Fruit fly (Drosophila melanogaster) whole organism, wandering third instar larva: ENCODE data around the gene Hnf4.

Experiments
- Abd-B ChIP-seq: fragments of >200 bp; optimal IDR thresholded peaks from 2 replicates; lab custom pipeline; 2017; ENCODE audit warnings: missing biosample characterization, missing genetic modification characterization
- CG32264 ChIP-seq: fragments of 200-800 bp; sonication (Bioruptor generic); optimal IDR thresholded peaks from 2 replicates; lab custom pipeline; 2016; ENCODE audit warnings: missing biosample characterization, missing genetic modification characterization
- CG9705 ChIP-seq: fragments of 200-800 bp; sonication (Bioruptor generic); optimal IDR thresholded peaks from 2 replicates; lab custom pipeline; 2018; ENCODE audit warnings: missing biosample characterization, mild to moderate bottlenecking, missing genetic modification characterization
- CrebA ChIP-seq: fragments of 200-800 bp; sonication (Bioruptor generic); optimal IDR thresholded peaks from 2 replicates; lab custom pipeline; 2016; ENCODE audit warnings: missing biosample characterization, mild to moderate bottlenecking, missing genetic modification characterization, borderline replicate concordance
- Dfd ChIP-seq: fragments of >200 bp; optimal IDR thresholded peaks from 2 replicates; lab custom pipeline; 2017; ENCODE audit warnings: missing biosample characterization, missing genetic modification characterization
- Dif ChIP-seq: fragments of 200-275, 200-300 bp; sonication (Bioruptor generic); optimal IDR thresholded peaks from 2 replicates; lab custom pipeline; 2018; ENCODE audit warnings: missing biosample characterization, missing genetic modification characterization; ENCODE audit not compliant: partially characterized antibody
- GATAd ChIP-seq: sonication (Bioruptor generic); optimal IDR thresholded peaks from 2 replicates; lab custom pipeline; 2016; ENCODE audit warnings: missing biosample characterization, missing genetic modification characterization
- HLH106 ChIP-seq: fragments of 200-800 bp; optimal IDR thresholded peaks from 3 replicates; lab custom pipeline; 2019; ENCODE audit warnings: missing biosample characterization, mild to moderate bottlenecking, missing genetic modification characterization, moderate library complexity
- Hnf4 ChIP-seq: fragments of 200-800 bp; sonication (Bioruptor generic); optimal IDR thresholded peaks from 2 replicates; lab custom pipeline; 2016; ENCODE audit warnings: missing biosample characterization, mild to moderate bottlenecking, missing genetic modification characterization
- Hr78 ChIP-seq: fragments of >200 bp; optimal IDR thresholded peaks from 2 replicates; lab custom pipeline; 2017; ENCODE audit warnings: missing biosample characterization, missing genetic modification characterization
- Hr83 ChIP-seq: fragments of 200-300 bp; sonication (Bioruptor generic); optimal IDR thresholded peaks from 2 replicates; lab custom pipeline; 2016; ENCODE audit warnings: missing biosample characterization, mild to moderate bottlenecking, missing genetic modification characterization, moderate library complexity; ENCODE audit not compliant: poor library complexity, severe bottlenecking
- Jra ChIP-seq: sonication (Bioruptor generic); optimal IDR thresholded peaks from 2 replicates; lab custom pipeline; 2016; ENCODE audit warnings: missing biosample characterization, missing genetic modification characterization
- Mio ChIP-seq: sonication (Bioruptor generic); optimal IDR thresholded peaks from 2 replicates; lab custom pipeline; 2016; ENCODE audit warnings: missing biosample characterization, missing genetic modification characterization
- Myc ChIP-seq: fragments of >200 bp; optimal IDR thresholded peaks from 2 replicates; lab custom pipeline; 2017
- N ChIP-seq: fragments of >200 bp; optimal IDR thresholded peaks from 2 replicates; lab custom pipeline; 2018; ENCODE audit warnings: missing biosample characterization, missing external identifiers, missing genetic modification characterization
- OdsH ChIP-seq: fragments of 200-800 bp; sonication (Bioruptor generic); optimal IDR thresholded peaks from 2 replicates; lab custom pipeline; 2016; ENCODE audit warnings: missing biosample characterization, mild to moderate bottlenecking, missing genetic modification characterization
- Rel ChIP-seq, 2 experiments: fragments of 200-800 bp; sonication (Bioruptor generic) in 1 of 2; optimal IDR thresholded peaks; 2 replicates in 1 of 2; 3 replicates in 1 of 2; lab custom pipeline; 2016 to 2019; ENCODE audit warnings: mild to moderate bottlenecking in 2 of 2, missing biosample characterization in 2 of 2, missing genetic modification characterization in 2 of 2, moderate library complexity in 1 of 2
- Sp1 ChIP-seq: fragments of 200-800 bp; sonication (Bioruptor generic); optimal IDR thresholded peaks from 3 replicates; lab custom pipeline; 2019; ENCODE audit warnings: missing biosample characterization, mild to moderate bottlenecking, missing genetic modification characterization, moderate library complexity
- Vsx2 ChIP-seq: fragments of 200-300, 225-300 bp; sonication (Bioruptor generic); optimal IDR thresholded peaks from 2 replicates; lab custom pipeline; 2018; ENCODE audit warnings: missing biosample characterization, missing genetic modification characterization; ENCODE audit not compliant: partially characterized antibody
- br ChIP-seq: fragments of 200-800 bp; sonication (Bioruptor generic); optimal IDR thresholded peaks from 2 replicates; lab custom pipeline; 2016; ENCODE audit warnings: missing biosample characterization, missing genetic modification characterization
- brk ChIP-seq: fragments of 200-800 bp; sonication (Bioruptor generic); optimal IDR thresholded peaks from 2 replicates; lab custom pipeline; 2016; ENCODE audit warnings: missing biosample characterization, mild to moderate bottlenecking, missing genetic modification characterization
- dl ChIP-seq, 2 experiments: fragments of 175-275, 200-275 bp in 1 of 2; fragments of 200-275 bp in 1 of 2; sonication (Bioruptor generic); optimal IDR thresholded peaks; lab custom pipeline; 2018; ENCODE audit warnings: mild to moderate bottlenecking in 2 of 2, missing biosample characterization in 2 of 2, missing genetic modification characterization in 2 of 2, moderate library complexity in 2 of 2; ENCODE audit not compliant: partially characterized antibody in 2 of 2, insufficient read depth in 1 of 2
- dmrt93B ChIP-seq: fragments of 200-800 bp; sonication (Bioruptor generic); optimal IDR thresholded peaks from 2 replicates; lab custom pipeline; 2018; ENCODE audit warnings: missing biosample characterization, mild to moderate bottlenecking, missing genetic modification characterization
- dsf ChIP-seq: sonication (Bioruptor generic); optimal IDR thresholded peaks from 2 replicates; lab custom pipeline; 2016; ENCODE audit warnings: missing biosample characterization, missing genetic modification characterization, borderline replicate concordance
- ey ChIP-seq: fragments of 200-800 bp; sonication (Bioruptor generic); optimal IDR thresholded peaks from 2 replicates; lab custom pipeline; 2016; ENCODE audit warnings: missing biosample characterization, missing genetic modification characterization
- foxo ChIP-seq, 2 experiments: fragments of 200-800 bp; sonication (Bioruptor generic); optimal IDR thresholded peaks; 2 replicates in 1 of 2; 3 replicates in 1 of 2; lab custom pipeline; 2016 to 2017; ENCODE audit warnings: missing biosample characterization in 2 of 2, missing genetic modification characterization in 2 of 2
- fru ChIP-seq: fragments of 200-800 bp; sonication (Bioruptor generic); optimal IDR thresholded peaks from 3 replicates; lab custom pipeline; 2016; ENCODE audit warnings: missing biosample characterization, mild to moderate bottlenecking, missing genetic modification characterization
- h ChIP-seq: fragments of 200-800 bp; sonication (Bioruptor generic); optimal IDR thresholded peaks from 3 replicates; lab custom pipeline; 2016; ENCODE audit warnings: missing biosample characterization, mild to moderate bottlenecking, missing genetic modification characterization
- jim ChIP-seq: fragments of 175-275, 200-325 bp; sonication (Bioruptor generic); optimal IDR thresholded peaks from 2 replicates; lab custom pipeline; 2016; ENCODE audit warnings: missing biosample characterization, mild to moderate bottlenecking, missing genetic modification characterization
- lola ChIP-seq: fragments of >200 bp; optimal IDR thresholded peaks from 2 replicates; lab custom pipeline; 2017; ENCODE audit warnings: missing biosample characterization, missing genetic modification characterization
- pan ChIP-seq: fragments of >200 bp; optimal IDR thresholded peaks from 2 replicates; lab custom pipeline; 2017
- psq ChIP-seq: fragments of 200-800 bp; sonication (Bioruptor generic); optimal IDR thresholded peaks from 3 replicates; lab custom pipeline; 2017; ENCODE audit warnings: missing biosample characterization, mild to moderate bottlenecking, missing genetic modification characterization, moderate library complexity
- rgr ChIP-seq: fragments of 200-800 bp; sonication (Bioruptor generic); optimal IDR thresholded peaks from 3 replicates; lab custom pipeline; 2016; ENCODE audit warnings: missing biosample characterization, mild to moderate bottlenecking, missing genetic modification characterization
- sage ChIP-seq: fragments of 200-800 bp; sonication (Bioruptor generic); optimal IDR thresholded peaks from 2 replicates; lab custom pipeline; 2016; ENCODE audit warnings: missing biosample characterization, mild to moderate bottlenecking, missing genetic modification characterization
- sv ChIP-seq: fragments of 200-800 bp; sonication (Bioruptor generic); optimal IDR thresholded peaks from 3 replicates; lab custom pipeline; 2016; ENCODE audit warnings: missing biosample characterization, missing genetic modification characterization
- tai ChIP-seq: sonication (Bioruptor generic); optimal IDR thresholded peaks from 2 replicates; lab custom pipeline; 2016; ENCODE audit warnings: missing biosample characterization, missing genetic modification characterization
- usp ChIP-seq: fragments of >200 bp; optimal IDR thresholded peaks from 2 replicates; lab custom pipeline; 2017; ENCODE audit warnings: missing biosample characterization, missing genetic modification characterization
- woc ChIP-seq: sonication (Bioruptor generic); optimal IDR thresholded peaks from 2 replicates; lab custom pipeline; 2016; ENCODE audit warnings: missing biosample characterization, mild to moderate bottlenecking, missing genetic modification characterization

The Hnf4 gene

dm6 chr2L:8739984-8740756, 30.8 kb upstream of the Hnf4 start, which contains the start of gene raw:
TSS of gene raw (minus strand) at chr2L:8740660.
- TF ChIP-seq brk, result no peak
- no peak for TF ChIP-seq br (GFP tag; lab: Kevin White, UChicago)
- TF ChIP-seq foxo (GFP tag; optimal IDR thresholded peaks at IDR 0.05; lab: Kevin White, UChicago), result no peak
- TF ChIP-seq Sp1 (GFP tag; lab: Kevin White, UChicago), result no peak
- no peak for TF ChIP-seq Abd-B
- TF ChIP-seq N (GFP tag; lab: Kevin White, UChicago), result no peak
- TF ChIP-seq CrebA (GFP tag; lab: Kevin White, UChicago), result peak; percentile 52
- no peak for TF ChIP-seq Hr78 (GFP tag; lab: Kevin White, UChicago)
- TF ChIP-seq Myc (lab: Kevin White, UChicago), result no peak
- TF ChIP-seq fru (GFP tag; lab: Kevin White, UChicago), result no peak
- peak; percentile 7 for TF ChIP-seq rgr
- TF ChIP-seq dl (GFP tag; optimal IDR thresholded peaks at IDR 0.05; lab: Kevin White, UChicago; ENCODE audit: insufficient read depth in 1 of 2, partially characterized antibody in 2 of 2), result peak in 1 of 2 experiments; percentile 51
- no peak for TF ChIP-seq Mio (GFP tag; lab: Kevin White, UChicago)
- no peak for TF ChIP-seq HLH106 (tag; lab: Kevin White, UChicago)
- no peak for TF ChIP-seq lola (GFP tag; lab: Kevin White, UChicago)
- peak; percentile 21 for TF ChIP-seq sage
- no peak for TF ChIP-seq tai
- no peak for TF ChIP-seq psq (GFP tag; lab: Kevin White, UChicago)
- TF ChIP-seq Rel (GFP tag; optimal IDR thresholded peaks at IDR 0.05; lab: Kevin White, UChicago), result no peak
- TF ChIP-seq Rel (tag; optimal IDR thresholded peaks at IDR 0.05; lab: Kevin White, UChicago), result peak; percentile 9
- TF ChIP-seq ey, result no peak
- peak; percentile 31 for TF ChIP-seq Dif (GFP tag; lab: Kevin White, UChicago)
- TF ChIP-seq dmrt93B (GFP tag; lab: Kevin White, UChicago), result no peak

- TF ChIP-seq Abd-B, result no peak
- TF ChIP-seq Hnf4 (GFP tag; lab: Kevin White, UChicago), result peak; percentile 53
- TF ChIP-seq tai, result no peak
- no peak for TF ChIP-seq Mio (GFP tag; lab: Kevin White, UChicago)
- TF ChIP-seq h (GFP tag; lab: Kevin White, UChicago), result peak; percentile 64
- peak; percentile 42 for TF ChIP-seq fru (GFP tag; lab: Kevin White, UChicago)
- TF ChIP-seq dmrt93B (GFP tag; lab: Kevin White, UChicago), result peak; percentile 3
- TF ChIP-seq Dfd, result no peak
- TF ChIP-seq Dif (GFP tag; lab: Kevin White, UChicago), result no peak
- TF ChIP-seq OdsH, result peak; percentile 44
- no peak for TF ChIP-seq pan (lab: Kevin White, UChicago)
- no peak for TF ChIP-seq dsf
- TF ChIP-seq N (GFP tag; lab: Kevin White, UChicago), result no peak
- TF ChIP-seq Hr78 (GFP tag; lab: Kevin White, UChicago), result no peak
- no peak for TF ChIP-seq jim (GFP tag; lab: Kevin White, UChicago)
- no peak for TF ChIP-seq woc (GFP tag; lab: Kevin White, UChicago)
- TF ChIP-seq sage, result no peak
- TF ChIP-seq Myc (lab: Kevin White, UChicago), result no peak
- peak; percentile 51 for TF ChIP-seq psq (GFP tag; lab: Kevin White, UChicago)
- TF ChIP-seq br (GFP tag; lab: Kevin White, UChicago), result peak; percentile 60
- TF ChIP-seq rgr, result peak; percentile 62
- no peak for TF ChIP-seq CG32264 (GFP tag; lab: Kevin White, UChicago)
- TF ChIP-seq GATAd (GFP tag; lab: Kevin White, UChicago), result no peak
- TF ChIP-seq CG9705 (GFP tag; lab: Kevin White, UChicago), result no peak
- peak; percentile 43 for TF ChIP-seq HLH106 (tag; lab: Kevin White, UChicago)
- no peak for TF ChIP-seq Vsx2 (GFP tag; lab: Kevin White, UChicago)
- peak; percentile 56 for TF ChIP-seq CrebA (GFP tag; lab: Kevin White, UChicago)
- TF ChIP-seq Rel (GFP tag; optimal IDR thresholded peaks at IDR 0.05; lab: Kevin White, UChicago), result no peak
- no peak for TF ChIP-seq Rel (tag; optimal IDR thresholded peaks at IDR 0.05; lab: Kevin White, UChicago)
- peak in 1 of 2 experiments; percentile 57 for TF ChIP-seq foxo (GFP tag; optimal IDR thresholded peaks at IDR 0.05; lab: Kevin White, UChicago)
- no peak for TF ChIP-seq dl (GFP tag; optimal IDR thresholded peaks at IDR 0.05; lab: Kevin White, UChicago; ENCODE audit: insufficient read depth in 1 of 2, partially characterized antibody in 2 of 2)
- TF ChIP-seq sv, result no peak
- TF ChIP-seq Jra, result no peak
- TF ChIP-seq lola (GFP tag; lab: Kevin White, UChicago), result no peak
- peak; percentile 43 for TF ChIP-seq Sp1 (GFP tag; lab: Kevin White, UChicago)
- TF ChIP-seq usp (GFP tag; lab: Kevin White, UChicago), result no peak
- peak; percentile 14 for TF ChIP-seq brk
- TF ChIP-seq ey, result peak; percentile 53
- no peak for TF ChIP-seq Hr83 (GFP tag; lab: Kevin White, UChicago)
- TF ChIP-seq, all 38 proteins: peak for 14
Observed at dm6 chr2L:8738253-8738665, 28.8 kb upstream of the Hnf4 start.
